Fruit fly (Drosophila melanogaster) whole organism, pupa: Measurements from ENCODE around the gene CG43074.

ENCODE experiments used
- CG10348 ChIP-seq: fragments of 200-800 bp; sonication (Bioruptor generic); IDR thresholded peaks from 2 replicates; pipeline ENCODE4 v1.3.6; 2022; ENCODE audit warnings: missing biosample characterization, missing genetic modification characterization
- CG13204 ChIP-seq: fragments of 200-800 bp; sonication (Bioruptor generic); optimal IDR thresholded peaks from 2 replicates; lab custom pipeline; 2018; ENCODE audit warnings: missing biosample characterization, mild to moderate bottlenecking, missing genetic modification characterization, moderate library complexity
- CG15710 ChIP-seq: fragments of 200-800 bp; sonication (Bioruptor generic); optimal IDR thresholded peaks from 2 replicates; lab custom pipeline; 2018; ENCODE audit warnings: missing biosample characterization, mild to moderate bottlenecking, missing genetic modification characterization, moderate library complexity
- CG17806 ChIP-seq: fragments of 200-800 bp; sonication (Bioruptor generic); optimal IDR thresholded peaks from 2 replicates; lab custom pipeline; 2018; ENCODE audit warnings: missing biosample characterization, mild to moderate bottlenecking, missing genetic modification characterization, moderate library complexity
- CG34367 ChIP-seq: fragments of 200-800 bp; sonication (Bioruptor generic); optimal IDR thresholded peaks from 2 replicates; lab custom pipeline; 2018; ENCODE audit warnings: missing biosample characterization, mild to moderate bottlenecking, missing genetic modification characterization
- CG8159 ChIP-seq: fragments of 200-800 bp; sonication (Bioruptor generic); optimal IDR thresholded peaks from 3 replicates; lab custom pipeline; 2018; ENCODE audit warnings: missing biosample characterization, mild to moderate bottlenecking, missing genetic modification characterization, moderate library complexity
- CG9948 ChIP-seq: fragments of 200-800 bp; sonication (Bioruptor generic); optimal IDR thresholded peaks from 2 replicates; lab custom pipeline; 2018; ENCODE audit warnings: missing biosample characterization, mild to moderate bottlenecking, missing genetic modification characterization, moderate library complexity
- EcR ChIP-seq: fragments of 200-800 bp; sonication (Bioruptor generic); optimal IDR thresholded peaks from 3 replicates; lab custom pipeline; 2019; ENCODE audit warnings: missing biosample characterization, missing genetic modification characterization, mild to moderate bottlenecking, moderate library complexity, missing genetic modification reagents
- Pif1A ChIP-seq: fragments of 200-800 bp; sonication (Bioruptor generic); optimal IDR thresholded peaks from 3 replicates; lab custom pipeline; 2016; ENCODE audit warnings: missing biosample characterization, missing genetic modification characterization
- Pif1B ChIP-seq: fragments of 200-800 bp; sonication (Bioruptor generic); optimal IDR thresholded peaks from 3 replicates; lab custom pipeline; 2016; ENCODE audit warnings: missing biosample characterization, missing genetic modification characterization
- Snoo ChIP-seq: fragments of 200-800 bp; sonication (Bioruptor generic); optimal IDR thresholded peaks from 3 replicates; lab custom pipeline; 2017; ENCODE audit warnings: missing biosample characterization, mild to moderate bottlenecking, missing genetic modification characterization, inconsistent platforms
- gl ChIP-seq: fragments of 200-800 bp; sonication (Bioruptor generic); optimal IDR thresholded peaks from 2 replicates; lab custom pipeline; 2018; ENCODE audit warnings: missing biosample characterization, mild to moderate bottlenecking, missing genetic modification characterization

- no peak for TF ChIP-seq gl (tag; lab: Kevin White, UChicago)
- TF ChIP-seq CG34367 (tag; lab: Kevin White, UChicago), result no peak
- TF ChIP-seq Pif1B (GFP tag; lab: Kevin White, UChicago), result no peak
- TF ChIP-seq EcR (GFP tag; lab: Kevin White, UChicago), result no peak
- no peak for TF ChIP-seq CG15710 (tag; lab: Kevin White, UChicago)
- TF ChIP-seq CG9948 (tag; lab: Kevin White, UChicago), result no peak
- no peak for TF ChIP-seq CG10348 (GFP tag; lab: Robert Waterston, UW)
- TF ChIP-seq Snoo, result no peak
- TF ChIP-seq CG13204, result no peak
- no peak for TF ChIP-seq Pif1A (GFP tag; lab: Kevin White, UChicago)
- TF ChIP-seq CG8159 (tag; lab: Kevin White, UChicago), result no peak
- no peak for TF ChIP-seq CG17806
Observed at dm6 chr3L:3451774-3452173, 32.7 kb downstream of the CG43074 start.
